Worm (Caenorhabditis elegans) whole organism, early embryonic: ENCODE data around the gene nhr-133.

Source experiments
- F13C5.2 ChIP-seq: sonication (generic microtip); optimal IDR thresholded peaks from 2 replicates; lab custom pipeline; 2017; ENCODE audit warnings: mild to moderate bottlenecking, missing genetic modification characterization, inconsistent platforms, missing compliant biosample characterization
- ama-1 ChIP-seq: fragments of 150-350 bp; optimal IDR thresholded peaks from 2 replicates; lab custom pipeline; 2014
- ceh-13 ChIP-seq: fragments of 200-800 bp; sonication (Bioruptor generic); optimal IDR thresholded peaks from 2 replicates; lab custom pipeline; 2018; ENCODE audit warnings: mild to moderate bottlenecking, missing genetic modification characterization, missing compliant biosample characterization
- hmg-4 ChIP-seq: fragments of 200-800 bp; sonication (Bioruptor generic); optimal IDR thresholded peaks from 2 replicates; lab custom pipeline; 2018; ENCODE audit warnings: mild to moderate bottlenecking, missing genetic modification characterization, missing compliant biosample characterization
- scrt-1 ChIP-seq: fragments of 200-800 bp; sonication (Bioruptor generic); IDR thresholded peaks from 2 replicates; pipeline ENCODE4 v1.3.6; 2022; ENCODE audit warnings: missing genetic modification characterization, missing compliant biosample characterization
- tbx-37 ChIP-seq: fragments of 200-800 bp; sonication (Bioruptor generic); conservative IDR thresholded peaks from 2 replicates; pipeline ENCODE4 v1.3.6; 2022; ENCODE audit warnings: missing genetic modification reagents, missing genetic modification characterization, missing compliant biosample characterization

DNA sequence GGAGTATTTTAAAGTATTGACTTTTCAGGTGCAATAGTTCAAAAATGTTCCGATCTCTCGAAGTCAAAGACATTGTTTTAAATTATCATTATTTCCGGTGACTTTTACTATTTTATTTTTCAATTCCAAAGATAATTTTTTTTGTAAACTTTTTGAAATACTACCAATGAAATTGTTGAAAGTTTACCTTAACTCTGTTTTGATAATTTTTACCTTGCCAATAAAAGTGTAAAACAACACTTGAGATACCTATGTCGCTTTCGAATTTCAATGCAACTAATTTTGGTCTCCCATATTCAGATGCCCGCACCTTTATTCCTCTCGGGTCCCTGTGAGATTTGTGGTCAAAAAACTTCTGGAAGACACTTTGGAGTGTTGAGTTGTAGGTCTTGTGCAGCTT, 13.2 kb upstream of the nhr-133 start, which contains the start of gene nhr-103:
- TF ChIP-seq tbx-37 (GFP tag; lab: Robert Waterston, UW) (no peak), ama-1 (lab: Kevin White, UChicago) (no peak), hmg-4 (GFP tag; lab: Kevin White, UChicago) (no peak), F13C5.2 (tag; lab: Kevin White, UChicago) (no peak), scrt-1 (GFP tag; lab: Robert Waterston, UW) (no peak), ceh-13 (no peak)
